Worm (Caenorhabditis elegans) whole organism, L4 larva: ENCODE results near the gene C54E4.12.

Experiments
- F49E8.2 ChIP-seq: sonication (generic microtip); optimal IDR thresholded peaks from 2 replicates; lab custom pipeline; 2016; ENCODE audit warnings: missing compliant biosample characterization, mild to moderate bottlenecking, missing genetic modification characterization, borderline replicate concordance
- Y105C5A.15 ChIP-seq: fragments of 200-800 bp; sonication (Bioruptor generic); IDR thresholded peaks from 2 replicates; pipeline ENCODE4 v1.3.6; 2022; ENCODE audit warnings: missing genetic modification characterization, missing compliant biosample characterization
- Y75B8A.6 ChIP-seq: fragments of 200-800 bp; sonication (Bioruptor generic); IDR thresholded peaks from 2 replicates; pipeline ENCODE4 v1.3.6; 2022; ENCODE audit warnings: missing genetic modification reagents, missing genetic modification characterization, missing compliant biosample characterization
- ZK546.5 ChIP-seq, 2 experiments: sonication (generic microtip); optimal IDR thresholded peaks; 2 replicates each; lab custom pipeline; 2017; ENCODE audit warnings: missing biosample characterization in 2 of 2, missing genetic modification characterization in 2 of 2
- aha-1 ChIP-seq: fragments of 150-350 bp; peaks from one replicate; lab custom pipeline; 2014; ENCODE audit warnings: missing biosample characterization, missing genetic modification characterization
- ctbp-1 ChIP-seq: fragments of 200-800 bp; sonication (Bioruptor generic); IDR thresholded peaks from 2 replicates; pipeline ENCODE4 v1.3.6; 2022; ENCODE audit warnings: missing genetic modification reagents, missing genetic modification characterization, missing compliant biosample characterization
- daf-19 ChIP-seq: fragments of 200-800 bp; sonication (Bioruptor generic); conservative IDR thresholded peaks from 2 replicates; pipeline ENCODE4 v1.3.6; 2022; ENCODE audit warnings: missing genetic modification characterization, missing compliant biosample characterization
- daf-8 ChIP-seq: fragments of 200-800 bp; sonication (Bioruptor generic); IDR thresholded peaks from 2 replicates; pipeline ENCODE4 v1.3.6; 2022; ENCODE audit warnings: missing genetic modification characterization, missing compliant biosample characterization
- dmd-9 ChIP-seq: fragments of 200-800 bp; sonication (Bioruptor generic); IDR thresholded peaks from 2 replicates; pipeline ENCODE4 v1.3.6; 2022; ENCODE audit warnings: missing genetic modification reagents, missing genetic modification characterization, missing compliant biosample characterization
- duxl-1 ChIP-seq: sonication (generic microtip); optimal IDR thresholded peaks from 2 replicates; lab custom pipeline; 2016; ENCODE audit warnings: mild to moderate bottlenecking, missing genetic modification characterization, moderate library complexity, missing compliant biosample characterization; ENCODE audit not compliant: poor library complexity
- fkh-10 ChIP-seq: fragments of 150-350 bp; optimal IDR thresholded peaks from 2 replicates; lab custom pipeline; 2014; ENCODE audit warnings: missing biosample characterization, missing genetic modification reagents, missing genetic modification characterization
- jun-1 ChIP-seq: fragments of 150-350 bp; optimal IDR thresholded peaks from 2 replicates; lab custom pipeline; 2014; ENCODE audit warnings: missing biosample characterization, missing genetic modification reagents, missing genetic modification characterization
- lim-7 ChIP-seq: fragments of 200-800 bp; sonication (Bioruptor generic); IDR thresholded peaks from 2 replicates; pipeline ENCODE4 v1.3.6; 2022; ENCODE audit warnings: missing genetic modification characterization, missing compliant biosample characterization
- lin-1 ChIP-seq: fragments of 200-800 bp; sonication (Bioruptor generic); IDR thresholded peaks from 2 replicates; pipeline ENCODE4 v1.3.6; 2022; ENCODE audit warnings: missing genetic modification reagents, missing genetic modification characterization, missing compliant biosample characterization
- lin-38 ChIP-seq: fragments of 200-800 bp; sonication (Bioruptor generic); IDR thresholded peaks from 2 replicates; pipeline ENCODE4 v1.3.6; 2022; ENCODE audit warnings: missing genetic modification reagents, missing genetic modification characterization, missing compliant biosample characterization
- madf-5 ChIP-seq, 2 experiments: fragments of 200-800 bp; sonication (Bioruptor generic); IDR thresholded peaks; 2 replicates each; pipeline ENCODE4 v1.3.6; 2022; ENCODE audit warnings: missing compliant biosample characterization in 2 of 2, missing genetic modification characterization in 2 of 2
- mep-1 ChIP-seq: fragments of 150-350 bp; sonication (generic microtip); optimal IDR thresholded peaks from 3 replicates; lab custom pipeline; 2014; ENCODE audit warnings: missing biosample characterization, missing genetic modification characterization
- mxl-2 ChIP-seq: fragments of 200-800 bp; sonication (Bioruptor generic); conservative IDR thresholded peaks from 2 replicates; pipeline ENCODE4 v1.3.6; 2022; ENCODE audit warnings: missing genetic modification reagents, missing genetic modification characterization, missing compliant biosample characterization
- nhr-11 ChIP-seq: fragments of 150-350 bp; optimal IDR thresholded peaks from 2 replicates; lab custom pipeline; 2014; ENCODE audit warnings: missing biosample characterization, missing genetic modification characterization
- nhr-28 ChIP-seq: fragments of 150-350 bp; optimal IDR thresholded peaks from 2 replicates; lab custom pipeline; 2014; ENCODE audit warnings: missing biosample characterization, missing genetic modification characterization
- nhr-42 ChIP-seq: fragments of 200-800 bp; sonication (Bioruptor generic); IDR thresholded peaks from 2 replicates; pipeline ENCODE4 v1.3.6; 2022; ENCODE audit warnings: missing genetic modification characterization, missing compliant biosample characterization
- nhr-6 ChIP-seq: fragments of 150-350 bp; optimal IDR thresholded peaks from 2 replicates; lab custom pipeline; 2014; ENCODE audit warnings: missing biosample characterization, missing genetic modification characterization
- nhr-77 ChIP-seq: fragments of 150-350 bp; optimal IDR thresholded peaks from 2 replicates; lab custom pipeline; 2014; ENCODE audit warnings: missing biosample characterization, missing genetic modification characterization
- pha-4 ChIP-seq, 2 experiments: fragments of 150-350 bp in 1 of 2; fragments of 200-800 bp in 1 of 2; sonication (Bioruptor generic) in 1 of 2; IDR thresholded peaks in 1 of 2; optimal IDR thresholded peaks in 1 of 2; 2 replicates each; pipeline versions ENCODE4 v1.3.6 to Lab custom; 2014 to 2022; ENCODE audit warnings: missing genetic modification characterization in 2 of 2, missing genetic modification reagents in 2 of 2, missing biosample characterization in 1 of 2, missing compliant biosample characterization in 1 of 2
- php-3 ChIP-seq: fragments of 200-800 bp; sonication (Bioruptor generic); IDR thresholded peaks from 2 replicates; pipeline ENCODE4 v1.3.6; 2022; ENCODE audit warnings: missing genetic modification reagents, missing genetic modification characterization, missing compliant biosample characterization
- pqm-1 ChIP-seq: sonication (generic microtip); optimal IDR thresholded peaks from 2 replicates; lab custom pipeline; 2017; ENCODE audit warnings: missing biosample characterization, missing genetic modification characterization
- rbr-2 ChIP-seq: sonication (generic microtip); optimal IDR thresholded peaks from 2 replicates; lab custom pipeline; 2016; ENCODE audit warnings: missing genotype, missing genetic modification characterization, missing compliant biosample characterization
- saeg-2 ChIP-seq: fragments of 200-800 bp; sonication (Bioruptor generic); IDR thresholded peaks from 2 replicates; pipeline ENCODE4 v1.3.6; 2022; ENCODE audit warnings: missing genetic modification reagents, missing genetic modification characterization, missing compliant biosample characterization
- set-16 ChIP-seq: fragments of 200-800 bp; sonication (Bioruptor generic); IDR thresholded peaks from 2 replicates; pipeline ENCODE4 v1.3.6; 2022; ENCODE audit warnings: missing genetic modification reagents, missing genetic modification characterization, missing compliant biosample characterization
- skn-1 ChIP-seq: fragments of 150-350 bp; optimal IDR thresholded peaks from 2 replicates; lab custom pipeline; 2014; ENCODE audit warnings: missing biosample characterization, missing genetic modification characterization
- snpc-4 ChIP-seq: fragments of 150-350 bp; optimal IDR thresholded peaks from 2 replicates; lab custom pipeline; 2014; ENCODE audit warnings: missing biosample characterization, missing genetic modification characterization
- spr-3 ChIP-seq: fragments of 200-800 bp; sonication (Bioruptor generic); optimal IDR thresholded peaks from 2 replicates; lab custom pipeline; 2018; ENCODE audit warnings: mild to moderate bottlenecking, missing genetic modification characterization, missing compliant biosample characterization
- tra-1 ChIP-seq: fragments of 200-800 bp; sonication (Bioruptor generic); IDR thresholded peaks from 2 replicates; pipeline ENCODE4 v1.3.6; 2022; ENCODE audit warnings: missing genetic modification reagents, missing genetic modification characterization, missing compliant biosample characterization
- unc-130 ChIP-seq: sonication (generic microtip); optimal IDR thresholded peaks from 2 replicates; lab custom pipeline; 2016; ENCODE audit warnings: missing genetic modification reagents, missing genetic modification characterization, missing compliant biosample characterization
- unc-39 ChIP-seq: sonication (generic microtip); optimal IDR thresholded peaks from 2 replicates; lab custom pipeline; 2017; ENCODE audit warnings: missing biosample characterization, missing genetic modification characterization
- unc-62 ChIP-seq, 3 experiments: fragments of 150-350 bp in 1 of 3; sonication (generic microtip); optimal IDR thresholded peaks in 2 of 3; peaks in 1 of 3; 1 replicate in 1 of 3; 2 replicates in 2 of 3; lab custom pipeline; 2014 to 2017; ENCODE audit warnings: missing biosample characterization in 3 of 3, missing genetic modification characterization in 3 of 3, missing genetic modification reagents in 3 of 3, missing genotype in 1 of 3
- vab-7 ChIP-seq: fragments of 200-800 bp; sonication (Bioruptor generic); IDR thresholded peaks from 2 replicates; pipeline ENCODE4 v1.3.6; 2022; ENCODE audit warnings: missing genetic modification reagents, missing genetic modification characterization, missing compliant biosample characterization

Gene C54E4.12

ce11 chrIV:2177545-2177944, 37.1 kb upstream of the C54E4.12 start, which contains the start of gene hrpu-2 (continued):
- TF ChIP-seq lin-38 (GFP tag; lab: Robert Waterston, UW): peak; percentile 87
- TF ChIP-seq mep-1: peak; percentile 83
- TF ChIP-seq daf-19: no peak
- peak; percentile 62 for TF ChIP-seq spr-3 (GFP tag; lab: Kevin White, UChicago)
- peak; percentile 58 for TF ChIP-seq jun-1 (tag; lab: Kevin White, UChicago)
- no peak for TF ChIP-seq Y75B8A.6
- no peak for TF ChIP-seq lim-7 (GFP tag; lab: Robert Waterston, UW)
- TF ChIP-seq ZK546.5 (tag; optimal IDR thresholded peaks at IDR 0.05; lab: Kevin White, UChicago): no peak
- TF ChIP-seq duxl-1 (tag; lab: Kevin White, UChicago): peak; percentile 31

DNA sequence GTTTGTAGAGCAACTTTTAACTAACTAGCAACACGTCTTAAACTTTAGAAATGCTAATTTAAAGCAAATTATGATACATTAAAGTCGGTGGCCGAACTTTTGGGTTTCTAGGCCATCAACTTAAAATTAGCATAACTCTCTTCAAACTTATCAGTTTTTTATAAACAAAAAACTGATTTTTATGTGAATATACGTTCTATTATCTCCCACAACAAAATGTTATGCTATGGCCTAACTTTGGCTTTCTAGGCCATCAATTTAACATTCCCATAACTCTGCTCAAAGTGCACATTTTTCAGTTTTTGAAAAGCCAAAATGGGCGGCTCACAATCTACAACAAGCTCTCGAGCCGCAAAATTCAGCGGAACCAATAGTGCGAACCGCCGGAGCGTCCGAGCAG, 34.8 kb upstream of the C54E4.12 start, which contains the start of gene C54E4.1:
Gene C54E4.1 (plus strand): TSS at position 301 of the 400 bp plus-strand sequence.
- TF ChIP-seq set-16 (GFP tag; lab: Robert Waterston, UW): peak; percentile 37; the same call in 1 of the 2 replicates
- TF ChIP-seq tra-1: 0 out of 2 replicates have a peak, but pooled peaks have one; percentile 38
- TF ChIP-seq rbr-2 (tag; lab: Kevin White, UChicago): no peak

ce11 chrIV:2172880-2173279, 32.4 kb upstream of the C54E4.12 start:
- TF ChIP-seq nhr-77 (tag; lab: Kevin White, UChicago): no peak
- peak; percentile 49; the same call in 1 of the 2 replicates for TF ChIP-seq ctbp-1 (GFP tag; lab: Robert Waterston, UW)
- TF ChIP-seq lin-1 (GFP tag; lab: Robert Waterston, UW): no peak
- TF ChIP-seq aha-1 (tag; lab: Kevin White, UChicago): peak; percentile 4
- no peak for TF ChIP-seq dmd-9 (GFP tag; lab: Robert Waterston, UW)
- no peak for TF ChIP-seq F49E8.2 (tag; lab: Kevin White, UChicago)
- no peak for TF ChIP-seq nhr-42
- TF ChIP-seq pqm-1 (tag; lab: Kevin White, UChicago): no peak
- peak; percentile 28 for TF ChIP-seq fkh-10 (GFP tag; lab: Kevin White, UChicago)
- no peak for TF ChIP-seq unc-130 (GFP tag; lab: Kevin White, UChicago)
- TF ChIP-seq, all 104 proteins: peak for 3

- TF ChIP-seq lin-38 (GFP tag; lab: Robert Waterston, UW) (no peak), daf-8 (GFP tag; lab: Robert Waterston, UW) (no peak), nhr-11 (no peak), php-3 (GFP tag; lab: Robert Waterston, UW) (no peak), saeg-2 (no peak), Y105C5A.15 (no peak), skn-1 (no peak)
Observed at ce11 chrIV:2170332-2170731, 29.9 kb upstream of the C54E4.12 start.

ce11 chrIV:2168514-2168913, 28.1 kb upstream of the C54E4.12 start, which contains the start of gene C54E4.4:
C54E4.4 (minus strand) TSS chrIV:2168614.
- TF ChIP-seq nhr-6 (tag; lab: Kevin White, UChicago) (no peak), vab-7 (GFP tag; lab: Robert Waterston, UW) (no peak), madf-5 (GFP tag; IDR thresholded peaks at IDR 0.05; lab: Robert Waterston, UW) (no peak), snpc-4 (tag; lab: Kevin White, UChicago) (no peak), php-3 (GFP tag; lab: Robert Waterston, UW) (no peak), skn-1 (no peak)

DNA sequence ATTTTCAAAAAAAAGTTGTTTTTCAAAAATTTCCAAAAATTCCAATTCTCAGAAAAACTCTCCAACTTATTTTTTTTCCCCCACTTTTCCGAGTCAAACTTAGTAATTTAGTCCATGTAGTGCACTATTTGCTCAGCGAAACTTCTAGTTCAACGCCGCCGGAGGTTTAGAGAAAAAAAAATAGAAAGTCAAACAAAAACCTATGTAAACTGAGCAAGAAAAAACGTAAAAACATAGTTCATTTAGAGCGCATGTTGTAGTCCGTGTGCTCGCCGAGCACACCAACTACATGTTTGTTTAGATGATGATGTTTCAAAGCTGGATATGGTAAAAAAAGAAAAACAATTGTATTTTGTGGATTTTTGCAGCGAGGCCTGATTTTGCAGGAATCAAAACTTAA, 21.8 kb upstream of the C54E4.12 start:
- TF ChIP-seq nhr-28 (tag; lab: Kevin White, UChicago) (peak; percentile 58), pha-4 (GFP tag; IDR thresholded peaks at IDR 0.05; lab: Robert Waterston, UW) (no peak), pha-4 (tag; optimal IDR thresholded peaks at IDR 0.05; lab: Kevin White, UChicago) (peak; percentile 70), mxl-2 (GFP tag; lab: Robert Waterston, UW) (no peak), unc-62 (GFP tag; optimal IDR thresholded peaks at IDR 0.05 in 1 of 2; lab: Kevin White, UChicago) (peak in 1 of 2 experiments; percentile 85), unc-62 (tag; optimal IDR thresholded peaks at IDR 0.05; lab: Kevin White, UChicago) (no peak), unc-39 (tag; lab: Kevin White, UChicago) (no peak), dmd-9 (GFP tag; lab: Robert Waterston, UW) (no peak)
